Fruit fly (Drosophila melanogaster) whole organism, embryonic: ENCODE measurements around the gene pygo.

Source experiments
- Awh ChIP-seq: fragments of 200-800 bp; sonication (Bioruptor generic); IDR thresholded peaks from 2 replicates; pipeline ENCODE4, ENCODE4 v1.3.6; 2022; ENCODE audit warnings: missing biosample characterization, missing genetic modification characterization
- B-H1 ChIP-seq: fragments of 200-800 bp; sonication (Bioruptor generic); IDR thresholded peaks from 3 replicates; pipeline ENCODE4 v1.3.6; 2022; ENCODE audit warnings: missing biosample characterization, missing genetic modification characterization
- BEAF-32 ChIP-seq: fragments of 200-800 bp; sonication (Bioruptor generic); optimal IDR thresholded peaks from 3 replicates; lab custom pipeline; 2017; ENCODE audit warnings: missing biosample characterization, missing genetic modification characterization, mild to moderate bottlenecking, moderate library complexity, missing genetic modification reagents
- Blimp-1 ChIP-seq: fragments of 200-800 bp; sonication (Bioruptor generic); optimal IDR thresholded peaks from 3 replicates; lab custom pipeline; 2018; ENCODE audit warnings: missing biosample characterization, missing genetic modification characterization, mild to moderate bottlenecking, moderate library complexity, missing genetic modification reagents
- CG11085 ChIP-seq: fragments of 200-800 bp; sonication (Bioruptor generic); IDR thresholded peaks from 2 replicates; pipeline ENCODE4 v1.3.6; 2022; ENCODE audit warnings: missing biosample characterization, missing genetic modification characterization
- CG11247 ChIP-seq: fragments of 200-800 bp; sonication (Bioruptor generic); IDR thresholded peaks from 2 replicates; pipeline ENCODE4 v1.3.6; 2022; ENCODE audit warnings: missing biosample characterization, missing genetic modification characterization
- CG11560 ChIP-seq: fragments of 200-800 bp; sonication (Bioruptor generic); IDR thresholded peaks from 3 replicates; pipeline ENCODE4 v1.3.6; 2022; ENCODE audit warnings: missing biosample characterization, missing genetic modification characterization
- CG13424 ChIP-seq: fragments of 200-800 bp; sonication (Bioruptor generic); optimal IDR thresholded peaks from 2 replicates; lab custom pipeline; 2019; ENCODE audit warnings: missing biosample characterization, mild to moderate bottlenecking, missing genetic modification characterization, moderate library complexity
- CG13775 ChIP-seq: fragments of 200-800 bp; sonication (Bioruptor generic); optimal IDR thresholded peaks from 3 replicates; lab custom pipeline; 2017; ENCODE audit warnings: missing biosample characterization, mild to moderate bottlenecking, missing genetic modification characterization
- CG14965 ChIP-seq: fragments of 200-800 bp; sonication (Bioruptor generic); optimal IDR thresholded peaks from 2 replicates; lab custom pipeline; 2016; ENCODE audit warnings: missing biosample characterization, missing genetic modification characterization, borderline replicate concordance
- CG15073 ChIP-seq: fragments of 200-800 bp; sonication (Bioruptor generic); optimal IDR thresholded peaks from 2 replicates; lab custom pipeline; 2016; ENCODE audit warnings: missing biosample characterization, missing genetic modification characterization
- CG1602 ChIP-seq: fragments of 200-800 bp; sonication (Bioruptor generic); optimal IDR thresholded peaks from 3 replicates; lab custom pipeline; 2016; ENCODE audit warnings: missing biosample characterization, missing genetic modification characterization
- CG1603 ChIP-seq: fragments of 200-800 bp; sonication (Bioruptor generic); optimal IDR thresholded peaks from 2 replicates; lab custom pipeline; 2019; ENCODE audit warnings: missing biosample characterization, mild to moderate bottlenecking, missing genetic modification characterization, moderate library complexity
- CG17328 ChIP-seq: fragments of 200-800 bp; sonication (Bioruptor generic); IDR thresholded peaks from 2 replicates; pipeline ENCODE4 v1.3.6; 2022; ENCODE audit warnings: missing biosample characterization, missing genetic modification characterization
- CG18262 ChIP-seq: fragments of 200-800 bp; optimal IDR thresholded peaks from 3 replicates; lab custom pipeline; 2019; ENCODE audit warnings: missing biosample characterization, mild to moderate bottlenecking, missing genetic modification characterization, moderate library complexity
- CG18476 ChIP-seq: fragments of 200-800 bp; sonication (Bioruptor generic); optimal IDR thresholded peaks from 2 replicates; lab custom pipeline; 2016; ENCODE audit warnings: missing biosample characterization, mild to moderate bottlenecking, missing genetic modification characterization
- CG31365 ChIP-seq: fragments of 200-800 bp; sonication (Bioruptor generic); optimal IDR thresholded peaks from 2 replicates; lab custom pipeline; 2018; ENCODE audit warnings: missing biosample characterization, mild to moderate bottlenecking, missing genetic modification characterization
- CG3281 ChIP-seq: fragments of 200-800 bp; sonication (Bioruptor generic); optimal IDR thresholded peaks from 3 replicates; lab custom pipeline; 2017; ENCODE audit warnings: missing biosample characterization, mild to moderate bottlenecking, missing genetic modification characterization
- CG4282 ChIP-seq: fragments of 200-800 bp; sonication (Bioruptor generic); optimal IDR thresholded peaks from 2 replicates; lab custom pipeline; 2016; ENCODE audit warnings: missing biosample characterization, missing genetic modification characterization
- CG6791 ChIP-seq: fragments of 200-800 bp; sonication (Bioruptor generic); IDR thresholded peaks from 3 replicates; pipeline ENCODE4 v1.3.6; 2022; ENCODE audit warnings: missing biosample characterization, missing genetic modification characterization; ENCODE audit not compliant: partially characterized antibody
- CG9609 ChIP-seq: fragments of 200-800 bp; sonication (Bioruptor generic); optimal IDR thresholded peaks from 3 replicates; lab custom pipeline; 2016; ENCODE audit warnings: missing biosample characterization, missing genetic modification characterization
- CTCF ChIP-seq: fragments of 200-800 bp; sonication (Bioruptor generic); optimal IDR thresholded peaks from 2 replicates; lab custom pipeline; 2017; ENCODE audit warnings: missing biosample characterization, mild to moderate bottlenecking, missing genetic modification characterization, moderate library complexity
- HLH4C ChIP-seq: fragments of 200-800 bp; sonication (Bioruptor generic); IDR thresholded peaks from 3 replicates; pipeline ENCODE4 v1.3.6; 2022; ENCODE audit warnings: missing biosample characterization, missing genetic modification characterization; ENCODE audit not compliant: partially characterized antibody
- Myb ChIP-seq: fragments of 200-800 bp; sonication (Bioruptor generic); optimal IDR thresholded peaks from 2 replicates; lab custom pipeline; 2016; ENCODE audit warnings: missing biosample characterization, missing genetic modification characterization
- NK7.1 ChIP-seq: fragments of 200-800 bp; sonication (Bioruptor generic); optimal IDR thresholded peaks from 3 replicates; lab custom pipeline; 2016; ENCODE audit warnings: missing biosample characterization, missing genetic modification characterization
- Oli ChIP-seq: fragments of 200-800 bp; sonication (Bioruptor generic); optimal IDR thresholded peaks from 2 replicates; lab custom pipeline; 2018; ENCODE audit warnings: missing biosample characterization, mild to moderate bottlenecking, missing genetic modification characterization, moderate library complexity
- Poxn ChIP-seq: fragments of 200-800 bp; sonication (Bioruptor generic); IDR thresholded peaks from 2 replicates; pipeline ENCODE4 v1.3.6; 2022; ENCODE audit warnings: missing biosample characterization, missing genetic modification characterization
- Sry-β ChIP-seq: fragments of 200-800 bp; sonication (Bioruptor generic); optimal IDR thresholded peaks from 2 replicates; lab custom pipeline; 2018; ENCODE audit warnings: missing biosample characterization, mild to moderate bottlenecking, missing genetic modification characterization, moderate library complexity
- Vsx1 ChIP-seq: fragments of 200-800 bp; sonication (Bioruptor generic); optimal IDR thresholded peaks from 2 replicates; lab custom pipeline; 2017; ENCODE audit warnings: missing biosample characterization, mild to moderate bottlenecking, missing genetic modification characterization, missing genetic modification reagents
- abd-A ChIP-seq: fragments of 200-800 bp; sonication (Bioruptor generic); optimal IDR thresholded peaks from 3 replicates; lab custom pipeline; 2019; ENCODE audit warnings: missing biosample characterization, mild to moderate bottlenecking, missing genetic modification characterization, moderate library complexity
- ac ChIP-seq: fragments of 200-800 bp; sonication (Bioruptor generic); optimal IDR thresholded peaks from 3 replicates; lab custom pipeline; 2017; ENCODE audit warnings: missing biosample characterization, mild to moderate bottlenecking, missing genetic modification characterization
- btn ChIP-seq: fragments of 200-800 bp; sonication (Bioruptor generic); optimal IDR thresholded peaks from 2 replicates; lab custom pipeline; 2016; ENCODE audit warnings: missing biosample characterization, missing genetic modification characterization
- chm ChIP-seq: fragments of 200-800 bp; sonication (Bioruptor generic); IDR thresholded peaks from 2 replicates; pipeline ENCODE4 v1.3.6; 2022; ENCODE audit warnings: missing biosample characterization, missing genetic modification characterization
- dati ChIP-seq: fragments of 200-800 bp; sonication (Bioruptor generic); IDR thresholded peaks from 2 replicates; pipeline ENCODE4 v1.3.6; 2022; ENCODE audit warnings: missing biosample characterization, missing genetic modification characterization
- en ChIP-seq: fragments of 200-800 bp; sonication (Bioruptor generic); optimal IDR thresholded peaks from 2 replicates; lab custom pipeline; 2016; ENCODE audit warnings: missing biosample characterization, missing genetic modification characterization
- gce ChIP-seq: fragments of 200-800 bp; sonication (Bioruptor generic); IDR thresholded peaks from 3 replicates; pipeline ENCODE4 v1.3.6; 2022; ENCODE audit warnings: missing biosample characterization, missing genetic modification characterization
- gem ChIP-seq: fragments of 200-800 bp; sonication (Bioruptor generic); optimal IDR thresholded peaks from 2 replicates; lab custom pipeline; 2019; ENCODE audit warnings: missing biosample characterization, mild to moderate bottlenecking, missing genetic modification characterization, moderate library complexity
- hth ChIP-seq: fragments of >200 bp; optimal IDR thresholded peaks from 2 replicates; lab custom pipeline; 2017; ENCODE audit warnings: inconsistent platforms
- insv ChIP-seq, 2 experiments: fragments of 200-800 bp; sonication (Bioruptor generic); optimal IDR thresholded peaks; 3 replicates each; lab custom pipeline; 2016 to 2018; ENCODE audit warnings: missing biosample characterization in 2 of 2, missing genetic modification characterization in 2 of 2
- kni ChIP-seq: fragments of 200-800 bp; sonication (Bioruptor generic); optimal IDR thresholded peaks from 3 replicates; lab custom pipeline; 2017; ENCODE audit warnings: mild to moderate bottlenecking, missing biosample characterization, missing genetic modification reagents, missing genetic modification characterization
- knrl ChIP-seq: fragments of 200-800 bp; sonication (Bioruptor generic); IDR thresholded peaks from 3 replicates; pipeline ENCODE4 v1.3.6; 2022; ENCODE audit warnings: missing biosample characterization, missing genetic modification characterization; ENCODE audit not compliant: partially characterized antibody
- nau ChIP-seq: fragments of 200-800 bp; sonication (Bioruptor generic); optimal IDR thresholded peaks from 3 replicates; lab custom pipeline; 2017; ENCODE audit warnings: missing biosample characterization, mild to moderate bottlenecking, missing genetic modification characterization, missing genetic modification reagents
- row ChIP-seq: fragments of 200-800 bp; sonication (Bioruptor generic); IDR thresholded peaks from 3 replicates; pipeline ENCODE4 v1.3.6; 2022; ENCODE audit warnings: missing biosample characterization, missing genetic modification characterization
- sd ChIP-seq: fragments of 200-800 bp; sonication (Bioruptor generic); optimal IDR thresholded peaks from 3 replicates; lab custom pipeline; 2018; ENCODE audit warnings: missing biosample characterization, mild to moderate bottlenecking, missing genetic modification characterization, moderate library complexity
- sug ChIP-seq: fragments of 200-800 bp; optimal IDR thresholded peaks from 2 replicates; lab custom pipeline; 2019; ENCODE audit warnings: missing biosample characterization, mild to moderate bottlenecking, missing genetic modification characterization, moderate library complexity
- trem ChIP-seq: fragments of 200-800 bp; optimal IDR thresholded peaks from 3 replicates; lab custom pipeline; 2019; ENCODE audit warnings: missing biosample characterization, mild to moderate bottlenecking, missing genetic modification characterization, moderate library complexity
- twi ChIP-seq: fragments of 200-800 bp; optimal IDR thresholded peaks from 2 replicates; lab custom pipeline; 2019; ENCODE audit warnings: missing biosample characterization, mild to moderate bottlenecking, missing genetic modification characterization, moderate library complexity
- vvl ChIP-seq: fragments of 200-800 bp; sonication (Bioruptor generic); IDR thresholded peaks from 2 replicates; pipeline ENCODE4 v1.3.6; 2022; ENCODE audit warnings: missing biosample characterization, missing genetic modification characterization
- z ChIP-seq: fragments of 200-800 bp; sonication (Bioruptor generic); IDR thresholded peaks from 3 replicates; pipeline ENCODE4 v1.3.6; 2022; ENCODE audit warnings: missing biosample characterization, missing genetic modification characterization

Gene pygo

dm6 chr3R:31564164-31564563 lies 16.3 kb downstream of the pygo start:
- TF ChIP-seq Blimp-1 (GFP tag; lab: Kevin White, UChicago): peak; percentile 68
- no peak for TF ChIP-seq CG11247 (GFP tag; lab: Robert Waterston, UW)

dm6 chr3R:31559781-31560180 lies 20.7 kb downstream of the pygo start:
- TF ChIP-seq CG18476 (no peak), twi (tag; lab: Kevin White, UChicago) (no peak), knrl (no peak), CG4282 (no peak), Sry-β (no peak), CG11560 (tag; lab: Robert Waterston, UW) (no peak), CG11085 (GFP tag; lab: Robert Waterston, UW) (no peak), nau (no peak), dati (no peak), gce (no peak), en (GFP tag; lab: Kevin White, UChicago) (no peak), CG1603 (no peak), CG17328 (GFP tag; lab: Robert Waterston, UW) (no peak), btn (GFP tag; lab: Kevin White, UChicago) (no peak)

dm6 chr3R:31558720-31559280 lies 21.7 kb downstream of the pygo start:
- TF ChIP-seq NK7.1 (GFP tag; lab: Kevin White, UChicago) (no peak), ac (GFP tag; lab: Kevin White, UChicago) (no peak), CG1602 (GFP tag; lab: Kevin White, UChicago) (no peak), BEAF-32 (GFP tag; lab: Kevin White, UChicago) (no peak), chm (GFP tag; lab: Robert Waterston, UW) (no peak), row (GFP tag; lab: Robert Waterston, UW) (no peak), CG31365 (tag; lab: Kevin White, UChicago) (no peak), abd-A (peak; percentile 10), Vsx1 (GFP tag; lab: Kevin White, UChicago) (peak; percentile 15), hth (lab: Kevin White, UChicago) (no peak), CG13424 (tag; lab: Kevin White, UChicago) (no peak), Poxn (GFP tag; lab: Robert Waterston, UW) (no peak), Awh (GFP tag; lab: Robert Waterston, UW) (peak; percentile 68; the same call in 1 of the 2 replicates), insv (GFP tag; optimal IDR thresholded peaks at IDR 0.05; lab: Kevin White, UChicago) (no peak), B-H1 (no peak), kni (GFP tag; lab: Kevin White, UChicago) (peak; percentile 36), gem (tag; lab: Kevin White, UChicago) (no peak), sd (tag; lab: Kevin White, UChicago) (peak; percentile 39), CG3281 (GFP tag; lab: Kevin White, UChicago) (no peak), sug (no peak), Blimp-1 (GFP tag; lab: Kevin White, UChicago) (peak; percentile 96), vvl (GFP tag; lab: Robert Waterston, UW) (peak; percentile 84)

- TF ChIP-seq CTCF (GFP tag; lab: Kevin White, UChicago): no peak
- TF ChIP-seq NK7.1 (GFP tag; lab: Kevin White, UChicago): peak; percentile 32
- no peak for TF ChIP-seq CG15073 (GFP tag; lab: Kevin White, UChicago)
- TF ChIP-seq CG13775 (GFP tag; lab: Kevin White, UChicago): peak; percentile 45
- TF ChIP-seq Myb (GFP tag; lab: Kevin White, UChicago): no peak
- peak; percentile 78 for TF ChIP-seq CG18262
- TF ChIP-seq CG6791: no peak
- peak; percentile 69 for TF ChIP-seq trem (tag; lab: Kevin White, UChicago)
- TF ChIP-seq Oli (tag; lab: Kevin White, UChicago): no peak
- no peak for TF ChIP-seq HLH4C
- peak; percentile 51 for TF ChIP-seq CG14965 (GFP tag; lab: Kevin White, UChicago)
- peak; percentile 34 for TF ChIP-seq CG9609
- peak; percentile 68; the same call in 2 of the 3 replicates for TF ChIP-seq z
- peak; percentile 57 for TF ChIP-seq twi (tag; lab: Kevin White, UChicago)
These were observed 29.6 kb downstream of the pygo start for dm6 chr3R:31550910-31551309.
